Worm (Caenorhabditis elegans): Measurements from ENCODE around the gene cca-1.

cca-1 gene

ce11 chrX:7814747-7815146 lies 61.0 kb downstream of the cca-1 start (continued):
- TF ChIP-seq nhr-6 (tag; optimal IDR thresholded peaks at IDR 0.05) (no peak), nhr-129 (tag; optimal IDR thresholded peaks at IDR 0.05) (peak; percentile 47), lin-39 (tag; optimal IDR thresholded peaks at IDR 0.05) (no peak), aly-2 (tag; optimal IDR thresholded peaks at IDR 0.05) (no peak), C34F6.9 (tag; optimal IDR thresholded peaks at IDR 0.05) (peak; percentile 39), F13H6.1 (tag; optimal IDR thresholded peaks at IDR 0.05) (peak; percentile 37), skn-1 (tag; optimal IDR thresholded peaks at IDR 0.05) (no peak), mdl-1 (tag; optimal IDR thresholded peaks at IDR 0.05) (no peak), blmp-1 (tag; optimal IDR thresholded peaks at IDR 0.05; ENCODE audit: insufficient read depth) (peak; percentile 68), nhr-21 (tag; optimal IDR thresholded peaks at IDR 0.05) (peak; percentile 25)

- TF ChIP-seq lin-13 (GFP tag; optimal IDR thresholded peaks at IDR 0.05) (peak; percentile 30), unc-39 (tag; optimal IDR thresholded peaks at IDR 0.05) (no peak), alr-1 (tag; optimal IDR thresholded peaks at IDR 0.05) (no peak), aly-2 (tag; optimal IDR thresholded peaks at IDR 0.05) (no peak), unc-55 (GFP tag; optimal IDR thresholded peaks at IDR 0.05) (peak; percentile 22), dmd-4 (tag; optimal IDR thresholded peaks at IDR 0.05) (no peak), ZK546.5 (tag; optimal IDR thresholded peaks at IDR 0.05) (no peak), nhr-23 (tag; optimal IDR thresholded peaks at IDR 0.05) (no peak), ztf-11 (tag; optimal IDR thresholded peaks at IDR 0.05) (no peak), nhr-10 (tag; optimal IDR thresholded peaks at IDR 0.05) (no peak), crh-2 (tag; optimal IDR thresholded peaks at IDR 0.05) (peak; percentile 46), ama-1 (optimal IDR thresholded peaks at IDR 0.05) (no peak), zag-1 (tag; optimal IDR thresholded peaks at IDR 0.05) (no peak), egl-27 (tag; optimal IDR thresholded peaks at IDR 0.05) (no peak), C34F6.9 (tag; optimal IDR thresholded peaks at IDR 0.05) (peak; percentile 25), lsy-2 (tag; optimal IDR thresholded peaks at IDR 0.05) (peak in 1 of 2 experiments; percentile 33), lin-11 (tag; optimal IDR thresholded peaks at IDR 0.05) (no peak), nhr-6 (tag; optimal IDR thresholded peaks at IDR 0.05) (peak; percentile 34), blmp-1 (tag; optimal IDR thresholded peaks at IDR 0.05; ENCODE audit: insufficient read depth) (no peak), nhr-129 (tag; optimal IDR thresholded peaks at IDR 0.05) (peak; percentile 9), snpc-4 (tag; optimal IDR thresholded peaks at IDR 0.05) (no peak), F13H6.1 (tag; optimal IDR thresholded peaks at IDR 0.05) (no peak), elt-3 (tag; optimal IDR thresholded peaks at IDR 0.05) (no peak), lin-39 (tag; optimal IDR thresholded peaks at IDR 0.05) (no peak), ceh-82 (tag; optimal IDR thresholded peaks at IDR 0.05) (no peak), nhr-237 (tag; optimal IDR thresholded peaks at IDR 0.05) (no peak), sma-3 (GFP tag; optimal IDR thresholded peaks at IDR 0.05) (no peak), R02D3.7 (tag; optimal IDR thresholded peaks at IDR 0.05) (no peak), fos-1 (tag; optimal IDR thresholded peaks at IDR 0.05) (no peak), Y55F3AM.14 (GFP tag; optimal IDR thresholded peaks at IDR 0.05) (no peak), nhr-21 (tag; optimal IDR thresholded peaks at IDR 0.05) (peak; percentile 41), skn-1 (tag; optimal IDR thresholded peaks at IDR 0.05) (no peak), ztf-1 (GFP tag; conservative IDR thresholded peaks at IDR 0.05) (no peak), sma-9 (GFP tag; optimal IDR thresholded peaks at IDR 0.05) (peak; percentile 69), sma-9 (tag; optimal IDR thresholded peaks at IDR 0.05) (no peak), mab-5 (tag; optimal IDR thresholded peaks at IDR 0.05) (no peak), nhr-12 (tag; optimal IDR thresholded peaks at IDR 0.05) (no peak)
Observed at ce11 chrX:7810991-7811390, 64.8 kb downstream of the cca-1 start.

ce11 chrX:7809352-7810196 lies 66.2 kb downstream of the cca-1 start:
- TF ChIP-seq crh-2 (tag; optimal IDR thresholded peaks at IDR 0.05) (peak; percentile 76), ama-1 (optimal IDR thresholded peaks at IDR 0.05) (no peak), gmeb-1 (tag; optimal IDR thresholded peaks at IDR 0.05) (no peak), sma-9 (GFP tag; optimal IDR thresholded peaks at IDR 0.05) (peak; percentile 48), sma-9 (tag; optimal IDR thresholded peaks at IDR 0.05) (no peak), nhr-21 (tag; optimal IDR thresholded peaks at IDR 0.05) (no peak), F13H6.1 (tag; optimal IDR thresholded peaks at IDR 0.05) (peak; percentile 75), lin-13 (GFP tag; optimal IDR thresholded peaks at IDR 0.05) (no peak), ztf-11 (tag; optimal IDR thresholded peaks at IDR 0.05) (no peak), ztf-4 (tag; optimal IDR thresholded peaks at IDR 0.05) (peak; percentile 42), alr-1 (tag; optimal IDR thresholded peaks at IDR 0.05) (no peak), elt-3 (tag; optimal IDR thresholded peaks at IDR 0.05) (no peak), ceh-82 (tag; optimal IDR thresholded peaks at IDR 0.05) (no peak), ZK546.5 (tag; optimal IDR thresholded peaks at IDR 0.05) (no peak), nhr-23 (tag; optimal IDR thresholded peaks at IDR 0.05) (no peak), peb-1 (tag; optimal IDR thresholded peaks at IDR 0.05) (no peak), nhr-237 (tag; optimal IDR thresholded peaks at IDR 0.05) (no peak), mdl-1 (tag; optimal IDR thresholded peaks at IDR 0.05) (peak in 1 of 2 experiments; percentile 23), ceh-16 (tag; optimal IDR thresholded peaks at IDR 0.05) (peak; percentile 32), egl-27 (tag; optimal IDR thresholded peaks at IDR 0.05) (peak; percentile 12), nhr-77 (tag; optimal IDR thresholded peaks at IDR 0.05) (no peak), unc-62 (GFP tag; optimal IDR thresholded peaks at IDR 0.05) (no peak), elt-1 (tag; optimal IDR thresholded peaks at IDR 0.05) (no peak), zag-1 (tag; optimal IDR thresholded peaks at IDR 0.05) (peak; percentile 35), sem-4 (tag; optimal IDR thresholded peaks at IDR 0.05) (peak; percentile 29), snpc-4 (tag; optimal IDR thresholded peaks at IDR 0.05) (no peak), nhr-10 (tag; optimal IDR thresholded peaks at IDR 0.05) (no peak), unc-39 (tag; optimal IDR thresholded peaks at IDR 0.05) (no peak), aly-2 (tag; optimal IDR thresholded peaks at IDR 0.05) (no peak), Y55F3AM.14 (GFP tag; optimal IDR thresholded peaks at IDR 0.05) (no peak), blmp-1 (tag; optimal IDR thresholded peaks at IDR 0.05; ENCODE audit: insufficient read depth) (peak; percentile 59)
